Worm (Caenorhabditis elegans) whole organism, L1 larva: Measurements from ENCODE around the gene rgs-7.

Experiments used
- dpl-1 ChIP-seq, 3 experiments: fragments of 150-350 bp in 2 of 3; sonication (generic microtip) in 1 of 3; optimal IDR thresholded peaks; 2 replicates each; lab custom pipeline; 2014 to 2017; ENCODE audit warnings: missing biosample characterization in 3 of 3, missing genetic modification characterization in 3 of 3, missing genetic modification reagents in 3 of 3
- lir-3 ChIP-seq: sonication (generic microtip); optimal IDR thresholded peaks from 2 replicates; lab custom pipeline; 2016; ENCODE audit warnings: mild to moderate bottlenecking, missing genetic modification characterization, moderate library complexity, missing compliant biosample characterization; ENCODE audit not compliant: poor library complexity
- mep-1 ChIP-seq: fragments of 150-350 bp; optimal IDR thresholded peaks from 2 replicates; lab custom pipeline; 2014; ENCODE audit warnings: missing biosample characterization, missing genetic modification characterization
- nhr-12 ChIP-seq: sonication (generic microtip); optimal IDR thresholded peaks from 2 replicates; lab custom pipeline; 2017; ENCODE audit warnings: missing biosample characterization, missing genetic modification characterization
- ztf-11 ChIP-seq, 2 experiments: sonication (generic microtip); optimal IDR thresholded peaks; 2 replicates each; lab custom pipeline; 2016 to 2017; ENCODE audit warnings: missing genetic modification characterization in 2 of 2, missing biosample characterization in 1 of 2, missing compliant biosample characterization in 1 of 2

DNA sequence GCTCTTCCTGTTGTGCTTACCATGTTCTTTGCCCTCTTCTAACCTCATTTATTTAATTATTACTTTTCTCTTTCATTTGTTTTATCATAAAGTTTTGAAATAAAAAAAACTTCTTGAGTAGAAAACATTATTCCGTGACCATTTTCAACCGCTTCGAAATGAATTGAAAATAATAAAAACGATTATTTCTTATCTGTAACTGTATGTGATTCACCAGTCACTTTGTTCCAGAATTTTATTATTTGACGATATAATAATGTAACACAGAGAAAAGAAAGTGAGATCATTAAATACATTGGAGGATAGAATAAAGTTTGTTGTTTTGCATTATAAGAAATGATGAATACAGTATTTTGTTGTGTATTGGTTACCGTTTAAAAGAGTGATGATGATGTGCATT is 37.3 kb upstream of the rgs-7 start:
- TF ChIP-seq mep-1 (tag; lab: Kevin White, UChicago), result no peak
- no peak for TF ChIP-seq lir-3 (tag; lab: Kevin White, UChicago)
- no peak for TF ChIP-seq dpl-1 (GFP tag; optimal IDR thresholded peaks at IDR 0.05; lab: Kevin White, UChicago)
- TF ChIP-seq nhr-12 (tag; lab: Kevin White, UChicago), result no peak
- TF ChIP-seq ztf-11 (tag; optimal IDR thresholded peaks at IDR 0.05; lab: Kevin White, UChicago), result no peak
